Fruit fly (Drosophila melanogaster) S2 (cell line): Measurements from ENCODE around the gene ZAP3.

Experiments used
- CG8478 ChIP-seq: fragments of >200 bp; optimal IDR thresholded peaks from 2 replicates; lab custom pipeline; 2018
- CTCF ChIP-seq, 2 experiments: fragments of >200 bp; optimal IDR thresholded peaks; 2 replicates each; lab custom pipeline; 2018

dm6 chrX:10039528-10039927, 42.8 kb downstream of the ZAP3 start:
- TF ChIP-seq CG8478 (lab: Kevin White, UChicago) (no peak), CTCF (optimal IDR thresholded peaks at IDR 0.05; lab: Kevin White, UChicago) (no peak)
